Worm (Caenorhabditis elegans): Measurements from ENCODE around the gene B0478.3.
A peak's percentile ranks its signal among the peaks of the same experiment; 100 is the strongest.

The B0478.3 gene

ce11 chrIV:6914161-6914585 lies 50.2 kb downstream of the B0478.3 start (continued):
- TF ChIP-seq Y95B8A.8 (GFP tag; IDR thresholded peaks at IDR 0.05) (0 out of 2 replicates have a peak, but pooled peaks have one; percentile 28), ztf-18 (tag; optimal IDR thresholded peaks at IDR 0.05) (peak; percentile 20), snpc-3.4 (tag; optimal IDR thresholded peaks at IDR 0.05) (peak; percentile 33), madf-8 (GFP tag; conservative IDR thresholded peaks at IDR 0.05) (0 out of 2 replicates have a peak, but pooled peaks have one; percentile 15), hmg-1.2 (GFP tag; IDR thresholded peaks at IDR 0.05) (peak; percentile 89), pbrm-1 (GFP tag; IDR thresholded peaks at IDR 0.05) (peak; percentile 80)
